Fruit fly (Drosophila melanogaster): ENCODE results near the gene CG1571.
A peak's percentile ranks its signal among the peaks of the same experiment; 100 is the strongest.

The CG1571 gene

DNA sequence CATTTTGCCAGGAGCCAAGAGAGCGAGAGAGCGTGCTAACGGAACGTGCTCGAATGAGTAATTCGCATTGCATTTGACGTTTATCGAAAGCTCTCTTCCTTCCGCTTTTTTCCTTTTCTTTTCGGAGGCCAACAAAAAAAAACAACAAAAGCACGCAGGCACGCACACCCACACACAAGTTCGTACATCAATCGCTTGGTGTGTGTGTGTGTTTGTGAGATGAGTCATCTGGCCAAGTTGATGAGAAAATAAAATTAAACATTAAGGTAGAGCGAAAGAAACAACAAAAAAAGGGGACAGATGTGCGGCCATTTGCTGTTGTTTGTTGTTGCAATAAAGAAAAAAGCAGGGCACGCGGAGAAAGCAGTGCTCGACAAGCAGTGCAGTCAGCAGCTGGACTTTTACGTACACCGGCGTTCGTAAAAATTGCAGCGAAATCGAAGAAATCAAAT, 12.4 kb upstream of the CG1571 start (continued):
- peak; percentile 22 for TF ChIP-seq CG34376 (GFP tag; optimal IDR thresholded peaks at IDR 0.05)
- TF ChIP-seq Fer1 (GFP tag; optimal IDR thresholded peaks at IDR 0.05): no peak
- TF ChIP-seq cg (GFP tag; optimal IDR thresholded peaks at IDR 0.05): peak; percentile 63
- TF ChIP-seq CG2889 (GFP tag; IDR thresholded peaks at IDR 0.05): no peak
- TF ChIP-seq Aef1 (GFP tag; IDR thresholded peaks at IDR 0.05): peak; percentile 83
- TF ChIP-seq cad (GFP tag; optimal IDR thresholded peaks at IDR 0.05): no peak
- TF ChIP-seq Sox100B (GFP tag; optimal IDR thresholded peaks at IDR 0.05): no peak
- TF ChIP-seq chinmo (GFP tag; IDR thresholded peaks at IDR 0.05; ENCODE audit: partially characterized antibody): 0 out of 4 replicates have a peak, but pooled peaks have one; percentile 17
- peak; percentile 10 for TF ChIP-seq zen (tag; optimal IDR thresholded peaks at IDR 0.05)
- no peak for TF ChIP-seq caup (GFP tag; optimal IDR thresholded peaks at IDR 0.05; ENCODE audit: severe bottlenecking)
- 0 out of 3 replicates have a peak, but pooled peaks have one; percentile 40 for TF ChIP-seq z (GFP tag; IDR thresholded peaks at IDR 0.05)
- TF ChIP-seq CG3163 (GFP tag; optimal IDR thresholded peaks at IDR 0.05): no peak
- TF ChIP-seq CG14965 (GFP tag; optimal IDR thresholded peaks at IDR 0.05; ENCODE audit: borderline replicate concordance): no peak
- TF ChIP-seq Trl (optimal IDR thresholded peaks at IDR 0.05): peak in 1 of 2 experiments; percentile 50
- TF ChIP-seq Trl (GFP tag; optimal IDR thresholded peaks at IDR 0.05): no peak
- TF ChIP-seq CG6683 (GFP tag; optimal IDR thresholded peaks at IDR 0.05): no peak
- no peak for TF ChIP-seq h (optimal IDR thresholded peaks at IDR 0.05)
- no peak for TF ChIP-seq Poxn (GFP tag; IDR thresholded peaks at IDR 0.05)
- TF ChIP-seq tll (GFP tag; optimal IDR thresholded peaks at IDR 0.05): no peak
- 0 out of 3 replicates have a peak, but pooled peaks have one; percentile 25 for TF ChIP-seq otp (GFP tag; IDR thresholded peaks at IDR 0.05)
- no peak for TF ChIP-seq CG15601 (tag; optimal IDR thresholded peaks at IDR 0.05)
- TF ChIP-seq Fer3 (tag; optimal IDR thresholded peaks at IDR 0.05): no peak
- TF ChIP-seq kay (GFP tag; optimal IDR thresholded peaks at IDR 0.05): peak; percentile 85
- TF ChIP-seq Ets65A (GFP tag): no peak
- TF ChIP-seq lbe (GFP tag; optimal IDR thresholded peaks at IDR 0.05): peak; percentile 36
- TF ChIP-seq bbx (GFP tag; IDR thresholded peaks at IDR 0.05; ENCODE audit: partially characterized antibody): peak; percentile 18; the same call in 1 of the 2 replicates
- TF ChIP-seq Atf3 (GFP tag; optimal IDR thresholded peaks at IDR 0.05): no peak
- TF ChIP-seq ci (GFP tag; IDR thresholded peaks at IDR 0.05): peak; percentile 51; the same call in 2 of the 3 replicates
- no peak for TF ChIP-seq gfzf (GFP tag; optimal IDR thresholded peaks at IDR 0.05)
- no peak for TF ChIP-seq Hand (GFP tag; optimal IDR thresholded peaks at IDR 0.05)
- no peak for TF ChIP-seq CG11093 (GFP tag; IDR thresholded peaks at IDR 0.05)
- TF ChIP-seq CG34422 (GFP tag; IDR thresholded peaks at IDR 0.05): peak; percentile 39; the same call in 1 of the 3 replicates
- TF ChIP-seq Sin3A (optimal IDR thresholded peaks at IDR 0.05): no peak
- peak; percentile 5 for TF ChIP-seq CG9437 (GFP tag; optimal IDR thresholded peaks at IDR 0.05)
- TF ChIP-seq Rfx (GFP tag; IDR thresholded peaks at IDR 0.05): peak; percentile 17; the same call in 1 of the 2 replicates
- no peak for TF ChIP-seq CG7928 (GFP tag; optimal IDR thresholded peaks at IDR 0.05)
- TF ChIP-seq slbo (GFP tag; IDR thresholded peaks at IDR 0.05): 0 out of 2 replicates have a peak, but pooled peaks have one; percentile 5
- TF ChIP-seq Drgx (GFP tag; IDR thresholded peaks at IDR 0.05): peak; percentile 53
- no peak for TF ChIP-seq Lpt (GFP tag; optimal IDR thresholded peaks at IDR 0.05)
- TF ChIP-seq Med (GFP tag): peak; percentile 60
- no peak for TF ChIP-seq dati (GFP tag; IDR thresholded peaks at IDR 0.05)
- peak; percentile 4 for TF ChIP-seq CG8924 (tag; optimal IDR thresholded peaks at IDR 0.05)
- TF ChIP-seq CG13287 (GFP tag; IDR thresholded peaks at IDR 0.05; ENCODE audit: partially characterized antibody): 0 out of 2 replicates have a peak, but pooled peaks have one; percentile 19
- no peak for TF ChIP-seq luna (GFP tag; optimal IDR thresholded peaks at IDR 0.05)
- no peak for TF ChIP-seq CG30403 (GFP tag; optimal IDR thresholded peaks at IDR 0.05)
- no peak for TF ChIP-seq jing (GFP tag; optimal IDR thresholded peaks at IDR 0.05)
- TF ChIP-seq GATAe (GFP tag; conservative IDR thresholded peaks at IDR 0.05): no peak
- no peak for TF ChIP-seq ato (GFP tag; IDR thresholded peaks at IDR 0.05; ENCODE audit: partially characterized antibody)
- no peak for TF ChIP-seq C15 (GFP tag; IDR thresholded peaks at IDR 0.05)
- TF ChIP-seq sisA (GFP tag; IDR thresholded peaks at IDR 0.05): no peak
- no peak for TF ChIP-seq dpn (GFP tag; optimal IDR thresholded peaks at IDR 0.05)
